Worm (Caenorhabditis elegans) whole organism, L2 larva: Measurements from ENCODE around the gene R05D3.8.

Experiments
- nhr-237 ChIP-seq: fragments of 150-350 bp; optimal IDR thresholded peaks from 2 replicates; lab custom pipeline; 2014; ENCODE audit warnings: missing biosample characterization, missing genetic modification characterization
- nhr-77 ChIP-seq: fragments of 150-350 bp; optimal IDR thresholded peaks from 2 replicates; lab custom pipeline; 2014; ENCODE audit warnings: missing biosample characterization, missing genetic modification characterization
- unc-62 ChIP-seq: fragments of 150-350 bp; optimal IDR thresholded peaks from 2 replicates; lab custom pipeline; 2014; ENCODE audit warnings: missing biosample characterization, missing genetic modification reagents, missing genetic modification characterization
- ztf-11 ChIP-seq: sonication (generic microtip); optimal IDR thresholded peaks from 2 replicates; lab custom pipeline; 2017; ENCODE audit warnings: missing biosample characterization, missing genetic modification characterization

- TF ChIP-seq ztf-11 (tag; lab: Kevin White, UChicago): no peak
- TF ChIP-seq unc-62 (GFP tag; lab: Kevin White, UChicago): no peak
- TF ChIP-seq nhr-77 (tag; lab: Kevin White, UChicago): no peak
- no peak for TF ChIP-seq nhr-237 (tag; lab: Kevin White, UChicago)
Observed at ce11 chrIII:8356407-8356881, 1.7 kb downstream of the R05D3.8 start.
